Worm (Caenorhabditis elegans) whole organism, early embryonic: ENCODE measurements around the gene T24C4.10.

ENCODE experiments used
- ama-1 ChIP-seq: fragments of 150-350 bp; optimal IDR thresholded peaks from 2 replicates; lab custom pipeline; 2014
- ceh-36 ChIP-seq: sonication (generic microtip); optimal IDR thresholded peaks from 2 replicates; lab custom pipeline; 2016; ENCODE audit warnings: missing genetic modification characterization, inconsistent platforms, missing compliant biosample characterization
- hmg-4 ChIP-seq: fragments of 200-800 bp; sonication (Bioruptor generic); optimal IDR thresholded peaks from 2 replicates; lab custom pipeline; 2018; ENCODE audit warnings: mild to moderate bottlenecking, missing genetic modification characterization, missing compliant biosample characterization
- tra-4 ChIP-seq: sonication (generic microtip); optimal IDR thresholded peaks from 2 replicates; lab custom pipeline; 2017; ENCODE audit warnings: missing genetic modification characterization, missing compliant biosample characterization

- TF ChIP-seq hmg-4 (GFP tag; lab: Kevin White, UChicago) (no peak), ceh-36 (tag; lab: Kevin White, UChicago) (no peak), tra-4 (tag; lab: Kevin White, UChicago) (no peak), ama-1 (no peak)
Measured at ce11 chrIII:901600-902250, 10.7 kb upstream of the T24C4.10 start.
